Worm (Caenorhabditis elegans) whole organism, midembryonic: Measurements from ENCODE around the gene swt-5.

Source experiments
- cog-1 ChIP-seq: sonication (generic microtip); optimal IDR thresholded peaks from 2 replicates; lab custom pipeline; 2016; ENCODE audit warnings: missing genetic modification characterization, missing compliant biosample characterization
- flt-1 ChIP-seq: fragments of 200-800 bp; sonication (Bioruptor generic); IDR thresholded peaks from 2 replicates; pipeline ENCODE4 v1.3.6; 2022; ENCODE audit warnings: missing genetic modification characterization, missing compliant biosample characterization
- klf-2 ChIP-seq: fragments of 200-800 bp; sonication (Bioruptor generic); conservative IDR thresholded peaks from 2 replicates; pipeline ENCODE4 v1.3.6; 2022; ENCODE audit warnings: missing genetic modification reagents, missing genetic modification characterization, missing compliant biosample characterization
- tab-1 ChIP-seq: fragments of 200-800 bp; sonication (Bioruptor generic); IDR thresholded peaks from 2 replicates; pipeline ENCODE4 v1.3.6; 2022; ENCODE audit warnings: missing genetic modification characterization, missing compliant biosample characterization
- ztf-29 ChIP-seq: fragments of 200-800 bp; sonication (Bioruptor generic); IDR thresholded peaks from 2 replicates; pipeline ENCODE4 v1.3.6; 2022; ENCODE audit warnings: missing genetic modification reagents, missing genetic modification characterization, missing compliant biosample characterization

DNA sequence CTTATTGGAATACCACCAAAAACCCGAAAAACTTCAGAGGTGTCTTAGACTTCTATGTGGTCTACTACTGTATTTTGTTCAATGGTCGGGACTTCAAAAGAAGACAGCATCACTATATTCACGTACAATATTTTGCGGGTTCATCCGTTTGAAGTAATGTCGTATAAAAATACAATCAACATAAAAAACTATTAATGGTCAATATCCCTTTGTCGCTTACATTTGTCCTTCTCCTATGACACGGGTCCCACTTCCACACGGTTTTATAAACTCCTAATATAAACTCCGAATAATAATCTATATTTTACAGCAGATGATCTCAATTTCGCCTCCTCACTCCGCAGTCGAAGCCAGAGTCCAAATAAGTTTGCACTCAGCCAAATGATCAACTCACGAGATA, 43.7 kb upstream of the swt-5 start:
- TF ChIP-seq cog-1 (tag; lab: Kevin White, UChicago): no peak
- no peak for TF ChIP-seq klf-2 (GFP tag; lab: Robert Waterston, UW)
- TF ChIP-seq tab-1 (GFP tag; lab: Robert Waterston, UW): no peak
- no peak for TF ChIP-seq ztf-29
- no peak for TF ChIP-seq flt-1 (GFP tag; lab: Robert Waterston, UW)
